Worm (Caenorhabditis elegans) whole organism, L2 larva: ENCODE results near the gene ugt-13.

Experiments
- C34F6.9 ChIP-seq: fragments of 150-350 bp; optimal IDR thresholded peaks from 2 replicates; lab custom pipeline; 2014; ENCODE audit warnings: missing biosample characterization, missing genetic modification characterization
- F13H6.1 ChIP-seq: sonication (generic microtip); optimal IDR thresholded peaks from 2 replicates; lab custom pipeline; 2016; ENCODE audit warnings: missing genetic modification characterization, missing compliant biosample characterization
- Y55F3AM.14 ChIP-seq: fragments of 200-800 bp; sonication (Bioruptor generic); optimal IDR thresholded peaks from 2 replicates; lab custom pipeline; 2018; ENCODE audit warnings: mild to moderate bottlenecking, missing genetic modification characterization, missing compliant biosample characterization
- ZK546.5 ChIP-seq: sonication (generic microtip); optimal IDR thresholded peaks from 2 replicates; lab custom pipeline; 2017; ENCODE audit warnings: missing biosample characterization, missing genetic modification characterization
- aly-2 ChIP-seq: fragments of 150-350 bp; optimal IDR thresholded peaks from 2 replicates; lab custom pipeline; 2014; ENCODE audit warnings: missing biosample characterization, missing genetic modification characterization
- ama-1 ChIP-seq: fragments of 150-350 bp; optimal IDR thresholded peaks from 2 replicates; lab custom pipeline; 2018; ENCODE audit warnings: inconsistent platforms
- blmp-1 ChIP-seq: sonication (generic microtip); optimal IDR thresholded peaks from 2 replicates; lab custom pipeline; 2017; ENCODE audit warnings: missing genetic modification characterization, mild to moderate bottlenecking, missing compliant biosample characterization, antibody characterized with exemption, moderate library complexity; ENCODE audit not compliant: insufficient read depth
- ceh-82 ChIP-seq: fragments of 150-350 bp; optimal IDR thresholded peaks from 2 replicates; lab custom pipeline; 2014; ENCODE audit warnings: missing biosample characterization, missing genetic modification characterization
- crh-2 ChIP-seq: sonication (generic microtip); optimal IDR thresholded peaks from 2 replicates; lab custom pipeline; 2017; ENCODE audit warnings: missing biosample characterization, missing genetic modification characterization
- dmd-4 ChIP-seq: sonication (generic microtip); optimal IDR thresholded peaks from 2 replicates; lab custom pipeline; 2017; ENCODE audit warnings: missing biosample characterization, missing genetic modification characterization
- egl-27 ChIP-seq: sonication (generic microtip); optimal IDR thresholded peaks from 3 replicates; lab custom pipeline; 2017; ENCODE audit warnings: missing biosample characterization, missing genetic modification reagents, missing genetic modification characterization
- elt-3 ChIP-seq: sonication (generic microtip); optimal IDR thresholded peaks from 2 replicates; lab custom pipeline; 2017; ENCODE audit warnings: missing biosample characterization, missing genetic modification characterization
- fos-1 ChIP-seq: fragments of 150-350 bp; optimal IDR thresholded peaks from 2 replicates; lab custom pipeline; 2014; ENCODE audit warnings: missing biosample characterization, missing genetic modification characterization
- gmeb-1 ChIP-seq: fragments of 150-350 bp; optimal IDR thresholded peaks from 2 replicates; lab custom pipeline; 2014; ENCODE audit warnings: missing biosample characterization, missing genetic modification characterization
- lin-11 ChIP-seq: fragments of 150-350 bp; sonication (generic microtip); optimal IDR thresholded peaks from 2 replicates; lab custom pipeline; 2014; ENCODE audit warnings: missing biosample characterization, missing genetic modification characterization, inconsistent platforms, mixed read lengths
- lin-39 ChIP-seq: fragments of 150-350 bp; optimal IDR thresholded peaks from 2 replicates; lab custom pipeline; 2014; ENCODE audit warnings: missing biosample characterization, missing genetic modification reagents, missing genetic modification characterization
- mab-5 ChIP-seq: fragments of 150-350 bp; optimal IDR thresholded peaks from 2 replicates; lab custom pipeline; 2014; ENCODE audit warnings: missing biosample characterization, missing genetic modification characterization
- mbf-1 ChIP-seq: sonication (generic microtip); optimal IDR thresholded peaks from 2 replicates; lab custom pipeline; 2017; ENCODE audit warnings: missing biosample characterization, missing genetic modification characterization
- mdl-1 ChIP-seq, 2 experiments: fragments of 150-350 bp in 1 of 2; sonication (generic microtip) in 1 of 2; optimal IDR thresholded peaks; 2 replicates each; lab custom pipeline; 2017; ENCODE audit warnings: missing biosample characterization in 2 of 2, missing genetic modification characterization in 2 of 2
- nhr-10 ChIP-seq: sonication (generic microtip); optimal IDR thresholded peaks from 2 replicates; lab custom pipeline; 2017; ENCODE audit warnings: missing biosample characterization, missing genetic modification characterization
- nhr-12 ChIP-seq: fragments of 150-350 bp; optimal IDR thresholded peaks from 2 replicates; lab custom pipeline; 2014; ENCODE audit warnings: missing biosample characterization, missing genetic modification characterization
- nhr-21 ChIP-seq: fragments of 150-350 bp; optimal IDR thresholded peaks from 2 replicates; lab custom pipeline; 2014; ENCODE audit warnings: missing biosample characterization, missing genetic modification characterization
- nhr-23 ChIP-seq: fragments of 150-350 bp; optimal IDR thresholded peaks from 2 replicates; lab custom pipeline; 2014; ENCODE audit warnings: missing biosample characterization, missing genetic modification reagents, missing genetic modification characterization
- nhr-237 ChIP-seq: fragments of 150-350 bp; optimal IDR thresholded peaks from 2 replicates; lab custom pipeline; 2014; ENCODE audit warnings: missing biosample characterization, missing genetic modification characterization
- nhr-25 ChIP-seq: fragments of 150-350 bp; sonication (generic microtip); optimal IDR thresholded peaks from 3 replicates; lab custom pipeline; 2014; ENCODE audit warnings: missing biosample characterization, missing genetic modification characterization
- nhr-6 ChIP-seq: fragments of 150-350 bp; optimal IDR thresholded peaks from 2 replicates; lab custom pipeline; 2014; ENCODE audit warnings: missing biosample characterization, missing genetic modification characterization
- peb-1 ChIP-seq: fragments of 150-350 bp; optimal IDR thresholded peaks from 2 replicates; lab custom pipeline; 2014; ENCODE audit warnings: missing biosample characterization, missing genetic modification characterization
- sem-4 ChIP-seq: fragments of 150-350 bp; optimal IDR thresholded peaks from 2 replicates; lab custom pipeline; 2014; ENCODE audit warnings: missing biosample characterization, missing genetic modification reagents, missing genetic modification characterization
- sma-3 ChIP-seq: sonication (generic microtip); optimal IDR thresholded peaks from 2 replicates; lab custom pipeline; 2016; ENCODE audit warnings: missing genetic modification reagents, missing genetic modification characterization, missing compliant biosample characterization
- sma-9 ChIP-seq, 2 experiments: fragments of 150-350 bp in 1 of 2; sonication (generic microtip) in 1 of 2; optimal IDR thresholded peaks; 2 replicates each; lab custom pipeline; 2014 to 2016; ENCODE audit warnings: missing genetic modification characterization in 2 of 2, mild to moderate bottlenecking in 1 of 2, missing biosample characterization in 1 of 2, missing compliant biosample characterization in 1 of 2, missing genetic modification reagents in 1 of 2, moderate library complexity in 1 of 2
- unc-39 ChIP-seq: fragments of 150-350 bp; optimal IDR thresholded peaks from 2 replicates; lab custom pipeline; 2014; ENCODE audit warnings: missing biosample characterization, missing genetic modification characterization
- unc-62 ChIP-seq: fragments of 150-350 bp; optimal IDR thresholded peaks from 2 replicates; lab custom pipeline; 2014; ENCODE audit warnings: missing biosample characterization, missing genetic modification reagents, missing genetic modification characterization
- zag-1 ChIP-seq: fragments of 150-350 bp; optimal IDR thresholded peaks from 2 replicates; lab custom pipeline; 2014; ENCODE audit warnings: missing biosample characterization, missing genetic modification characterization
- ztf-1 ChIP-seq: fragments of 200-800 bp; sonication (Bioruptor generic); conservative IDR thresholded peaks from 2 replicates; pipeline ENCODE4 v1.3.6; 2022; ENCODE audit warnings: missing genetic modification characterization, missing compliant biosample characterization
- ztf-11 ChIP-seq: sonication (generic microtip); optimal IDR thresholded peaks from 2 replicates; lab custom pipeline; 2017; ENCODE audit warnings: missing biosample characterization, missing genetic modification characterization
- ztf-4 ChIP-seq: fragments of 150-350 bp; optimal IDR thresholded peaks from 2 replicates; lab custom pipeline; 2014; ENCODE audit warnings: missing biosample characterization, missing genetic modification characterization

Gene ugt-13

ce11 chrV:4889976-4890479 is 18.7 kb upstream of the ugt-13 start, which contains the start of gene T19H12.2:
TSS of gene T19H12.2 (plus strand) at chrV:4890429.
- TF ChIP-seq mdl-1 (tag; optimal IDR thresholded peaks at IDR 0.05; lab: Kevin White, UChicago): no peak
- TF ChIP-seq nhr-12 (tag; lab: Kevin White, UChicago): no peak
- TF ChIP-seq peb-1: no peak
- no peak for TF ChIP-seq C34F6.9 (tag; lab: Kevin White, UChicago)
- TF ChIP-seq ztf-1 (GFP tag; lab: Robert Waterston, UW): no peak
- TF ChIP-seq mbf-1 (tag; lab: Kevin White, UChicago): no peak
- no peak for TF ChIP-seq nhr-10 (tag; lab: Kevin White, UChicago)
- no peak for TF ChIP-seq crh-2 (tag; lab: Kevin White, UChicago)
- TF ChIP-seq ztf-11: no peak
- TF ChIP-seq nhr-23: no peak
- TF ChIP-seq dmd-4: no peak
- no peak for TF ChIP-seq nhr-21 (tag; lab: Kevin White, UChicago)
- no peak for TF ChIP-seq unc-39 (tag; lab: Kevin White, UChicago)
- no peak for TF ChIP-seq sma-9 (GFP tag; optimal IDR thresholded peaks at IDR 0.05; lab: Kevin White, UChicago)
- no peak for TF ChIP-seq sma-9 (tag; optimal IDR thresholded peaks at IDR 0.05; lab: Kevin White, UChicago)
- TF ChIP-seq sma-3 (GFP tag; lab: Kevin White, UChicago): no peak
- TF ChIP-seq lin-11: no peak
- no peak for TF ChIP-seq gmeb-1 (tag; lab: Kevin White, UChicago)
- TF ChIP-seq nhr-25 (tag; lab: Kevin White, UChicago): no peak
- TF ChIP-seq nhr-237: no peak
- no peak for TF ChIP-seq ztf-4 (tag; lab: Kevin White, UChicago)

ce11 chrV:4890781-4891180 is 17.9 kb upstream of the ugt-13 start:
- TF ChIP-seq egl-27 (tag; lab: Kevin White, UChicago): no peak
- TF ChIP-seq sma-9 (GFP tag; optimal IDR thresholded peaks at IDR 0.05; lab: Kevin White, UChicago): no peak
- no peak for TF ChIP-seq sma-9 (tag; optimal IDR thresholded peaks at IDR 0.05; lab: Kevin White, UChicago)
- no peak for TF ChIP-seq unc-62 (GFP tag; lab: Kevin White, UChicago)

- TF ChIP-seq ama-1 (lab: Kevin White, UChicago) (no peak), lin-11 (no peak), nhr-6 (tag; lab: Kevin White, UChicago) (no peak), nhr-21 (tag; lab: Kevin White, UChicago) (no peak), mbf-1 (tag; lab: Kevin White, UChicago) (no peak), nhr-10 (tag; lab: Kevin White, UChicago) (no peak), unc-62 (GFP tag; lab: Kevin White, UChicago) (no peak), sma-9 (GFP tag; optimal IDR thresholded peaks at IDR 0.05; lab: Kevin White, UChicago) (no peak), sma-9 (tag; optimal IDR thresholded peaks at IDR 0.05; lab: Kevin White, UChicago) (no peak), mab-5 (no peak), elt-3 (no peak), aly-2 (tag; lab: Kevin White, UChicago) (no peak), blmp-1 (tag; lab: Kevin White, UChicago) (no peak)
Measured at ce11 chrV:4891305-4891704, 17.4 kb upstream of the ugt-13 start.

ce11 chrV:4894971-4895370 is 13.7 kb upstream of the ugt-13 start, which contains the start of gene ugt-11:
TSS of gene ugt-11 (minus strand) at chrV:4895071.
- no peak for TF ChIP-seq ztf-11
- TF ChIP-seq nhr-21 (tag; lab: Kevin White, UChicago): no peak
- TF ChIP-seq ztf-1 (GFP tag; lab: Robert Waterston, UW): no peak
- TF ChIP-seq ZK546.5 (tag; lab: Kevin White, UChicago): no peak
- TF ChIP-seq fos-1 (tag; lab: Kevin White, UChicago): no peak
- TF ChIP-seq nhr-12 (tag; lab: Kevin White, UChicago): no peak
- TF ChIP-seq zag-1 (tag; lab: Kevin White, UChicago): no peak
- TF ChIP-seq unc-39 (tag; lab: Kevin White, UChicago): no peak
- no peak for TF ChIP-seq mdl-1 (tag; optimal IDR thresholded peaks at IDR 0.05; lab: Kevin White, UChicago)
- TF ChIP-seq gmeb-1 (tag; lab: Kevin White, UChicago): no peak
- TF ChIP-seq peb-1: no peak
- no peak for TF ChIP-seq Y55F3AM.14 (GFP tag; lab: Kevin White, UChicago)
- no peak for TF ChIP-seq ceh-82 (tag; lab: Kevin White, UChicago)
- no peak for TF ChIP-seq sma-9 (GFP tag; optimal IDR thresholded peaks at IDR 0.05; lab: Kevin White, UChicago)
- no peak for TF ChIP-seq sma-9 (tag; optimal IDR thresholded peaks at IDR 0.05; lab: Kevin White, UChicago)
- TF ChIP-seq lin-39 (tag; lab: Kevin White, UChicago): no peak
- no peak for TF ChIP-seq sem-4
- no peak for TF ChIP-seq dmd-4
- TF ChIP-seq F13H6.1 (tag; lab: Kevin White, UChicago): no peak
